Worm (Caenorhabditis elegans) whole organism, L4 larva: Measurements from ENCODE around the gene srd-44.

Source experiments
- D1046.2 ChIP-seq: fragments of 200-800 bp; sonication (Bioruptor generic); IDR thresholded peaks from 2 replicates; pipeline ENCODE4 v1.3.6; 2022; ENCODE audit warnings: missing genetic modification characterization, missing compliant biosample characterization
- F10B5.3 ChIP-seq: sonication (generic microtip); optimal IDR thresholded peaks from 2 replicates; lab custom pipeline; 2016; ENCODE audit warnings: mild to moderate bottlenecking, missing genetic modification characterization, missing compliant biosample characterization
- F26F4.8 ChIP-seq: fragments of 200-800 bp; sonication (Bioruptor generic); conservative IDR thresholded peaks from 2 replicates; pipeline ENCODE4 v1.3.6; 2022; ENCODE audit warnings: missing genetic modification characterization, missing compliant biosample characterization
- R02D3.7 ChIP-seq: fragments of 150-350 bp; sonication (generic microtip); optimal IDR thresholded peaks from 3 replicates; lab custom pipeline; 2014; ENCODE audit warnings: missing biosample characterization, missing genetic modification characterization
- Y48G9A.11 ChIP-seq: fragments of 200-800 bp; sonication (Bioruptor generic); IDR thresholded peaks from 2 replicates; pipeline ENCODE4 v1.3.6; 2022; ENCODE audit warnings: missing genetic modification reagents, missing genetic modification characterization, missing compliant biosample characterization
- Y5F2A.4 ChIP-seq: fragments of 200-800 bp; sonication (Bioruptor generic); optimal IDR thresholded peaks from 2 replicates; lab custom pipeline; 2018; ENCODE audit warnings: mild to moderate bottlenecking, missing genetic modification characterization, missing compliant biosample characterization
- aly-2 ChIP-seq: sonication (generic microtip); optimal IDR thresholded peaks from 2 replicates; lab custom pipeline; 2018; ENCODE audit warnings: missing biosample characterization, missing genetic modification characterization
- arid-1 ChIP-seq: fragments of 200-800 bp; sonication (Bioruptor generic); conservative IDR thresholded peaks from 2 replicates; pipeline ENCODE4 v1.3.6; 2022; ENCODE audit warnings: missing genetic modification reagents, missing genetic modification characterization, missing compliant biosample characterization
- ceh-32 ChIP-seq: sonication (generic microtip); optimal IDR thresholded peaks from 2 replicates; lab custom pipeline; 2016; ENCODE audit warnings: mild to moderate bottlenecking, missing genetic modification characterization, missing compliant biosample characterization; ENCODE audit not compliant: poor library complexity
- ces-1 ChIP-seq: fragments of 150-350 bp; sonication (generic microtip); optimal IDR thresholded peaks from 4 replicates; lab custom pipeline; 2014; ENCODE audit warnings: missing biosample characterization, missing genetic modification reagents, missing genetic modification characterization
- dmd-6 ChIP-seq: fragments of 200-800 bp; sonication (Bioruptor generic); IDR thresholded peaks from 2 replicates; pipeline ENCODE4 v1.3.6; 2022; ENCODE audit warnings: missing genetic modification reagents, missing genetic modification characterization, missing compliant biosample characterization
- fos-1 ChIP-seq: fragments of 150-350 bp; optimal IDR thresholded peaks from 2 replicates; lab custom pipeline; 2014; ENCODE audit warnings: missing biosample characterization, missing genetic modification characterization
- hif-1 ChIP-seq, 2 experiments: sonication (generic microtip); optimal IDR thresholded peaks; 2 replicates each; lab custom pipeline; 2016 to 2017; ENCODE audit warnings: missing compliant biosample characterization in 2 of 2, missing genetic modification characterization in 2 of 2, missing genetic modification reagents in 2 of 2, missing genotype in 2 of 2, mild to moderate bottlenecking in 1 of 2
- hlh-30 ChIP-seq: sonication (generic microtip); optimal IDR thresholded peaks from 2 replicates; lab custom pipeline; 2017; ENCODE audit warnings: antibody characterized with exemption, mild to moderate bottlenecking, missing genetic modification characterization, missing compliant biosample characterization; ENCODE audit not compliant: insufficient read depth
- hmg-1.1 ChIP-seq: fragments of 200-800 bp; sonication (Bioruptor generic); IDR thresholded peaks from 2 replicates; pipeline ENCODE4 v1.3.6; 2022; ENCODE audit warnings: missing genetic modification reagents, missing genetic modification characterization, missing compliant biosample characterization
- lin-13 ChIP-seq: fragments of 150-350 bp; optimal IDR thresholded peaks from 2 replicates; lab custom pipeline; 2014; ENCODE audit warnings: missing biosample characterization, missing genetic modification reagents, missing genetic modification characterization
- lir-3 ChIP-seq: sonication (generic microtip); optimal IDR thresholded peaks from 2 replicates; lab custom pipeline; 2016; ENCODE audit warnings: mild to moderate bottlenecking, missing genetic modification characterization, missing compliant biosample characterization
- madf-5 ChIP-seq, 2 experiments: fragments of 200-800 bp; sonication (Bioruptor generic); IDR thresholded peaks; 2 replicates each; pipeline ENCODE4 v1.3.6; 2022; ENCODE audit warnings: missing compliant biosample characterization in 2 of 2, missing genetic modification characterization in 2 of 2
- mdt-29 ChIP-seq: fragments of 200-800 bp; sonication (Bioruptor generic); IDR thresholded peaks from 2 replicates; pipeline ENCODE4 v1.3.6; 2022; ENCODE audit warnings: missing genetic modification reagents, missing genetic modification characterization, missing compliant biosample characterization
- mes-2 ChIP-seq: sonication (generic microtip); optimal IDR thresholded peaks from 2 replicates; lab custom pipeline; 2016; ENCODE audit warnings: missing genotype, mild to moderate bottlenecking, missing genetic modification characterization, missing compliant biosample characterization; ENCODE audit not compliant: poor library complexity, severe bottlenecking
- mxl-2 ChIP-seq: fragments of 200-800 bp; sonication (Bioruptor generic); conservative IDR thresholded peaks from 2 replicates; pipeline ENCODE4 v1.3.6; 2022; ENCODE audit warnings: missing genetic modification reagents, missing genetic modification characterization, missing compliant biosample characterization
- nhr-10 ChIP-seq: fragments of 150-350 bp; optimal IDR thresholded peaks from 2 replicates; lab custom pipeline; 2014; ENCODE audit warnings: missing biosample characterization, missing genetic modification characterization
- nhr-11 ChIP-seq: fragments of 150-350 bp; optimal IDR thresholded peaks from 2 replicates; lab custom pipeline; 2014; ENCODE audit warnings: missing biosample characterization, missing genetic modification characterization
- nhr-237 ChIP-seq: sonication (generic microtip); optimal IDR thresholded peaks from 2 replicates; lab custom pipeline; 2017; ENCODE audit warnings: missing biosample characterization, missing genetic modification characterization
- nhr-41 ChIP-seq: fragments of 200-800 bp; sonication (Bioruptor generic); IDR thresholded peaks from 2 replicates; pipeline ENCODE4 v1.3.6; 2022; ENCODE audit warnings: missing genetic modification reagents, missing genetic modification characterization, missing compliant biosample characterization
- nhr-42 ChIP-seq: fragments of 200-800 bp; sonication (Bioruptor generic); IDR thresholded peaks from 2 replicates; pipeline ENCODE4 v1.3.6; 2022; ENCODE audit warnings: missing genetic modification characterization, missing compliant biosample characterization
- pqm-1 ChIP-seq: sonication (generic microtip); optimal IDR thresholded peaks from 2 replicates; lab custom pipeline; 2017; ENCODE audit warnings: missing biosample characterization, missing genetic modification characterization
- rbr-2 ChIP-seq: sonication (generic microtip); optimal IDR thresholded peaks from 2 replicates; lab custom pipeline; 2016; ENCODE audit warnings: missing genotype, missing genetic modification characterization, missing compliant biosample characterization
- sdz-12 ChIP-seq: fragments of 200-800 bp; sonication (Bioruptor generic); optimal IDR thresholded peaks from 2 replicates; lab custom pipeline; 2018; ENCODE audit warnings: mild to moderate bottlenecking, missing genetic modification characterization, missing compliant biosample characterization
- snpc-1.2 ChIP-seq: fragments of 200-800 bp; sonication (Bioruptor generic); IDR thresholded peaks from 2 replicates; pipeline ENCODE4 v1.3.6; 2022; ENCODE audit warnings: missing genetic modification reagents, missing genetic modification characterization, missing compliant biosample characterization
- spr-3 ChIP-seq: fragments of 200-800 bp; sonication (Bioruptor generic); optimal IDR thresholded peaks from 2 replicates; lab custom pipeline; 2018; ENCODE audit warnings: mild to moderate bottlenecking, missing genetic modification characterization, missing compliant biosample characterization
- unc-62 ChIP-seq, 3 experiments: fragments of 150-350 bp in 1 of 3; sonication (generic microtip); optimal IDR thresholded peaks in 2 of 3; peaks in 1 of 3; 1 replicate in 1 of 3; 2 replicates in 2 of 3; lab custom pipeline; 2014 to 2017; ENCODE audit warnings: missing biosample characterization in 3 of 3, missing genetic modification characterization in 3 of 3, missing genetic modification reagents in 3 of 3, missing genotype in 1 of 3
- vab-7 ChIP-seq: fragments of 200-800 bp; sonication (Bioruptor generic); IDR thresholded peaks from 2 replicates; pipeline ENCODE4 v1.3.6; 2022; ENCODE audit warnings: missing genetic modification reagents, missing genetic modification characterization, missing compliant biosample characterization
- zfp-3 ChIP-seq: fragments of 200-800 bp; sonication (Bioruptor generic); conservative IDR thresholded peaks from 2 replicates; pipeline ENCODE4 v1.3.6; 2022; ENCODE audit warnings: missing genetic modification reagents, missing genetic modification characterization, missing compliant biosample characterization
- ztf-11 ChIP-seq: fragments of 150-350 bp; optimal IDR thresholded peaks from 2 replicates; lab custom pipeline; 2014; ENCODE audit warnings: missing biosample characterization, missing genetic modification characterization

The srd-44 gene

ce11 chrX:12321357-12321756, 16.9 kb upstream of the srd-44 start, which contains the start of gene F17A2.13 (continued):
- TF ChIP-seq arid-1 (GFP tag; lab: Robert Waterston, UW) (no peak), ceh-32 (no peak), mxl-2 (GFP tag; lab: Robert Waterston, UW) (no peak)

- TF ChIP-seq dmd-6: no peak
- TF ChIP-seq hmg-1.1 (GFP tag; lab: Robert Waterston, UW): no peak
- TF ChIP-seq hlh-30 (tag; lab: Kevin White, UChicago): no peak
- no peak for TF ChIP-seq rbr-2 (tag; lab: Kevin White, UChicago)
- TF ChIP-seq R02D3.7 (tag; lab: Kevin White, UChicago): no peak
- TF ChIP-seq vab-7: no peak
- TF ChIP-seq pqm-1 (tag; lab: Kevin White, UChicago): no peak
- TF ChIP-seq F10B5.3 (tag; lab: Kevin White, UChicago): no peak
- no peak for TF ChIP-seq Y5F2A.4 (GFP tag; lab: Kevin White, UChicago)
- no peak for TF ChIP-seq ztf-11 (tag; lab: Kevin White, UChicago)
- no peak for TF ChIP-seq lir-3 (tag; lab: Kevin White, UChicago)
- TF ChIP-seq Y48G9A.11 (GFP tag; lab: Robert Waterston, UW): no peak
- TF ChIP-seq nhr-237 (tag; lab: Kevin White, UChicago): no peak
- TF ChIP-seq aly-2 (tag; lab: Kevin White, UChicago): no peak
- no peak for TF ChIP-seq lin-13
These were observed 14.8 kb upstream of the srd-44 start, which contains the start of gene srd-40 for ce11 chrX:12323439-12323838. TSS of gene srd-40 (plus strand) at chrX:12323739.

DNA sequence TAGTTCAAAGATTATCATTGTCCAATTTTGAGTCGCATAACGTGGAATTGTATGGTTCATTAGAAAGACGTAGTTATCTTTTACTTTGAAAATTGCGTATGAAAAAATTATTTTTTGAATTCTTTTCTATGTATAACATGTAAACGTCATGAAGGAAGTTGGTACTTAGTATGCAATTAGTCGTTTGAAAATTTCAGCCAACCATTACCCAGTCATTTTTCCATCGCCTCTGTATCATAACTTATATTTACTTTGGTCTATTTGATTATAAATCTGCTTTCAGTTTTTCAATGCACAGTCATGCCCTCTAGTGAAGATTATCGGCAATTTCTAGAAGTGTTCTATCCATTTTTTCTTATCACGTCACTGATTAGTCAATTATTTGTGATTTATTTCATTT, 11.8 kb upstream of the srd-44 start, which contains the start of gene srd-41:
Gene srd-41, plus strand, starts transcription at position 301 of the 400 bp plus-strand sequence.
- TF ChIP-seq nhr-10 (tag; lab: Kevin White, UChicago) (no peak), rbr-2 (tag; lab: Kevin White, UChicago) (no peak), zfp-3 (GFP tag; lab: Robert Waterston, UW) (no peak), nhr-42 (GFP tag; lab: Robert Waterston, UW) (no peak), hif-1 (tag; optimal IDR thresholded peaks at IDR 0.05; lab: Kevin White, UChicago) (no peak), hmg-1.1 (GFP tag; lab: Robert Waterston, UW) (no peak), fos-1 (tag; lab: Kevin White, UChicago) (no peak), ces-1 (GFP tag; lab: Kevin White, UChicago) (no peak), snpc-1.2 (GFP tag; lab: Robert Waterston, UW) (no peak), D1046.2 (no peak), spr-3 (no peak), F26F4.8 (GFP tag; lab: Robert Waterston, UW) (no peak), nhr-41 (GFP tag; lab: Robert Waterston, UW) (no peak), madf-5 (GFP tag; IDR thresholded peaks at IDR 0.05; lab: Robert Waterston, UW) (no peak), F10B5.3 (tag; lab: Kevin White, UChicago) (no peak), mdt-29 (GFP tag; lab: Robert Waterston, UW) (no peak), sdz-12 (GFP tag; lab: Kevin White, UChicago) (no peak), mes-2 (tag; lab: Kevin White, UChicago) (no peak), nhr-11 (tag; lab: Kevin White, UChicago) (no peak)

DNA sequence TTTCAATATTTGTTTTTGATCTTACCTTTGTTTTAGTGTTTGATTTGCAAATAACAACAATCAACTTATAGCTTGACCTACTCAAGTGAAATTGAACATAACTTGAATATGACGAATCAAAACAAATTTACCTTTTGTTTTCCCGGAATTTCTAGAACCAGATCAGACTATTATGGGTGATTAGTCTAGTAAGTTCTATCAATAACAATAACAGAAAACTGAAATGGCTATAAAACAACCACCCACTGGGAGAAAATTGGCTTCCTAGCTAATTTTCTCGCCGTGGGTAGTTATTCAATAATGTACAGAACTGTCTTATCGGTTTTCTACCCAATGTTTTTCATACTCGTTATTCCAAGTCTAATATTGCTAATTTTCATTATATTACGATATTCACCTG, 9.6 kb upstream of the srd-44 start, which contains the start of gene srd-45:
Gene srd-45, plus strand, starts transcription at position 301 of the 400 bp plus-strand sequence.
- TF ChIP-seq unc-62 (GFP tag; optimal IDR thresholded peaks at IDR 0.05 in 1 of 2; lab: Kevin White, UChicago) (peak in 1 of 2 experiments; percentile 7), unc-62 (tag; optimal IDR thresholded peaks at IDR 0.05; lab: Kevin White, UChicago) (no peak), D1046.2 (no peak)
